Worm (Caenorhabditis elegans): ENCODE data around the gene F39F10.5.
"Not testable (repeated sequence)": the region's sequence is repeated elsewhere in the genome, so short reads cannot be mapped to it uniquely, and the experiment has no call there.

Gene F39F10.5

ce11 chrX:16903619-16904018 is 9.9 kb downstream of the F39F10.5 start, which contains the start of gene F39F10.4:
TSS of gene F39F10.4 (minus strand) at chrX:16903719.
- no peak for TF ChIP-seq tab-1 (GFP tag; IDR thresholded peaks at IDR 0.05)
- no peak for TF ChIP-seq cog-1 (tag; optimal IDR thresholded peaks at IDR 0.05)

- TF ChIP-seq flt-1 (GFP tag; IDR thresholded peaks at IDR 0.05) (no peak), klf-2 (GFP tag; conservative IDR thresholded peaks at IDR 0.05) (no peak), med-1 (GFP tag; optimal IDR thresholded peaks at IDR 0.05; ENCODE audit: insufficient read depth) (no peak), ztf-29 (GFP tag; IDR thresholded peaks at IDR 0.05) (no peak), T22C8.4 (GFP tag; IDR thresholded peaks at IDR 0.05) (no peak), cog-1 (tag; optimal IDR thresholded peaks at IDR 0.05) (no peak), ztf-23 (GFP tag; IDR thresholded peaks at IDR 0.05) (no peak), tab-1 (GFP tag; IDR thresholded peaks at IDR 0.05) (no peak), ref-1 (GFP tag; conservative IDR thresholded peaks at IDR 0.05) (no peak)
Observed at ce11 chrX:16902657-16903056, 10.9 kb downstream of the F39F10.5 start.

- 0 out of 2 replicates have a peak, but pooled peaks have one; percentile 52 for TF ChIP-seq ztf-23 (GFP tag; IDR thresholded peaks at IDR 0.05)
Observed at ce11 chrX:16901906-16902383, 11.6 kb downstream of the F39F10.5 start.

ce11 chrX:16894577-16894976 is 19.0 kb downstream of the F39F10.5 start, which contains the start of gene F39F10.2:
TSS of gene F39F10.2 (plus strand) at chrX:16894877.
- TF ChIP-seq T22C8.4 (GFP tag; IDR thresholded peaks at IDR 0.05) (no peak), ztf-23 (GFP tag; IDR thresholded peaks at IDR 0.05) (no peak)

ce11 chrX:16893767-16894166 is 19.8 kb downstream of the F39F10.5 start:
- 0 out of 2 replicates have a peak, but pooled peaks have one; percentile 29 for TF ChIP-seq tab-1 (GFP tag; IDR thresholded peaks at IDR 0.05)
- no peak for TF ChIP-seq ref-1 (GFP tag; conservative IDR thresholded peaks at IDR 0.05)

- TF ChIP-seq flt-1 (GFP tag; IDR thresholded peaks at IDR 0.05) (no peak), T22C8.4 (GFP tag; IDR thresholded peaks at IDR 0.05) (no peak), tab-1 (GFP tag; IDR thresholded peaks at IDR 0.05) (no peak), klf-2 (GFP tag; conservative IDR thresholded peaks at IDR 0.05) (no peak), ztf-29 (GFP tag; IDR thresholded peaks at IDR 0.05) (no peak), ztf-23 (GFP tag; IDR thresholded peaks at IDR 0.05) (no peak), med-1 (GFP tag; optimal IDR thresholded peaks at IDR 0.05; ENCODE audit: insufficient read depth) (no peak), ref-1 (GFP tag; conservative IDR thresholded peaks at IDR 0.05) (no peak), cog-1 (tag; optimal IDR thresholded peaks at IDR 0.05) (no peak)
Observed at ce11 chrX:16891683-16892082, 21.9 kb downstream of the F39F10.5 start, which contains the start of gene F39F10.3. TSS of gene F39F10.3 (plus strand) at chrX:16891983.

ce11 chrX:16884075-16884474 is 29.5 kb downstream of the F39F10.5 start:
- TF ChIP-seq klf-2 (GFP tag; conservative IDR thresholded peaks at IDR 0.05) (no peak), cog-1 (tag; optimal IDR thresholded peaks at IDR 0.05) (no peak), flt-1 (GFP tag; IDR thresholded peaks at IDR 0.05) (no peak), ztf-29 (GFP tag; IDR thresholded peaks at IDR 0.05) (no peak), ztf-23 (GFP tag; IDR thresholded peaks at IDR 0.05) (no peak), T22C8.4 (GFP tag; IDR thresholded peaks at IDR 0.05) (no peak), tab-1 (GFP tag; IDR thresholded peaks at IDR 0.05) (no peak), med-1 (GFP tag; optimal IDR thresholded peaks at IDR 0.05; ENCODE audit: insufficient read depth) (no peak), ref-1 (GFP tag; conservative IDR thresholded peaks at IDR 0.05) (no peak)

ce11 chrX:16883426-16883825 is 30.1 kb downstream of the F39F10.5 start, which contains the start of gene Y13C8A.1:
TSS of gene Y13C8A.1 (plus strand) at chrX:16883726.
- not testable (repeated sequence) for TF ChIP-seq flt-1, tab-1, T22C8.4 (GFP tag; IDR thresholded peaks at IDR 0.05)

ce11 chrX:16880426-16880825 is 33.1 kb downstream of the F39F10.5 start, which contains the start of gene acs-9:
TSS of gene acs-9 (minus strand) at chrX:16880526.
- no peak for TF ChIP-seq ref-1 (GFP tag; conservative IDR thresholded peaks at IDR 0.05)
- TF ChIP-seq ztf-29 (GFP tag; IDR thresholded peaks at IDR 0.05), result no peak
- no peak for TF ChIP-seq cog-1 (tag; optimal IDR thresholded peaks at IDR 0.05)

- no peak for TF ChIP-seq cog-1 (tag; optimal IDR thresholded peaks at IDR 0.05)
- no peak for TF ChIP-seq T22C8.4 (GFP tag; IDR thresholded peaks at IDR 0.05)
- TF ChIP-seq ref-1 (GFP tag; conservative IDR thresholded peaks at IDR 0.05), result no peak
- TF ChIP-seq tab-1 (GFP tag; IDR thresholded peaks at IDR 0.05), result no peak
- TF ChIP-seq flt-1 (GFP tag; IDR thresholded peaks at IDR 0.05), result no peak
- TF ChIP-seq ztf-29 (GFP tag; IDR thresholded peaks at IDR 0.05), result no peak
- TF ChIP-seq med-1 (GFP tag; optimal IDR thresholded peaks at IDR 0.05; ENCODE audit: insufficient read depth), result no peak
- no peak for TF ChIP-seq klf-2 (GFP tag; conservative IDR thresholded peaks at IDR 0.05)
- TF ChIP-seq ztf-23 (GFP tag; IDR thresholded peaks at IDR 0.05), result no peak
Observed at ce11 chrX:16872446-16872962, 41.1 kb downstream of the F39F10.5 start, which contains the start of gene T20F7.1. TSS of gene T20F7.1 (plus strand) at chrX:16872912.

- no peak for TF ChIP-seq T22C8.4 (GFP tag; IDR thresholded peaks at IDR 0.05)
- no peak for TF ChIP-seq flt-1 (GFP tag; IDR thresholded peaks at IDR 0.05)
- TF ChIP-seq cog-1 (tag; optimal IDR thresholded peaks at IDR 0.05), result no peak
- TF ChIP-seq ztf-23 (GFP tag; IDR thresholded peaks at IDR 0.05), result no peak
- no peak for TF ChIP-seq tab-1 (GFP tag; IDR thresholded peaks at IDR 0.05)
- TF ChIP-seq med-1 (GFP tag; optimal IDR thresholded peaks at IDR 0.05; ENCODE audit: insufficient read depth), result no peak
- no peak for TF ChIP-seq ztf-29 (GFP tag; IDR thresholded peaks at IDR 0.05)
- no peak for TF ChIP-seq klf-2 (GFP tag; conservative IDR thresholded peaks at IDR 0.05)
- no peak for TF ChIP-seq ref-1 (GFP tag; conservative IDR thresholded peaks at IDR 0.05)
Observed at ce11 chrX:16871355-16871754, 42.2 kb downstream of the F39F10.5 start.

Measured in whole organism, midembryonic.